Worm (Caenorhabditis elegans) whole organism, L2 larva: ENCODE data around the gene ttr-32.
A peak's percentile ranks its signal among the peaks of the same experiment; 100 is the strongest.

Source experiments
- C34F6.9 ChIP-seq: fragments of 150-350 bp; optimal IDR thresholded peaks from 2 replicates; lab custom pipeline; 2014; ENCODE audit warnings: missing biosample characterization, missing genetic modification characterization
- F13H6.1 ChIP-seq: sonication (generic microtip); optimal IDR thresholded peaks from 2 replicates; lab custom pipeline; 2016; ENCODE audit warnings: missing genetic modification characterization, missing compliant biosample characterization
- R02D3.7 ChIP-seq: fragments of 150-350 bp; optimal IDR thresholded peaks from 2 replicates; lab custom pipeline; 2014; ENCODE audit warnings: missing biosample characterization, missing genetic modification characterization
- Y55F3AM.14 ChIP-seq: fragments of 200-800 bp; sonication (Bioruptor generic); optimal IDR thresholded peaks from 2 replicates; lab custom pipeline; 2018; ENCODE audit warnings: mild to moderate bottlenecking, missing genetic modification characterization, missing compliant biosample characterization
- alr-1 ChIP-seq: fragments of 150-350 bp; optimal IDR thresholded peaks from 2 replicates; lab custom pipeline; 2014; ENCODE audit warnings: missing biosample characterization, missing genetic modification characterization
- ama-1 ChIP-seq: fragments of 150-350 bp; optimal IDR thresholded peaks from 2 replicates; lab custom pipeline; 2018; ENCODE audit warnings: inconsistent platforms
- blmp-1 ChIP-seq: sonication (generic microtip); optimal IDR thresholded peaks from 2 replicates; lab custom pipeline; 2017; ENCODE audit warnings: missing genetic modification characterization, mild to moderate bottlenecking, missing compliant biosample characterization, antibody characterized with exemption, moderate library complexity; ENCODE audit not compliant: insufficient read depth
- ceh-82 ChIP-seq: fragments of 150-350 bp; optimal IDR thresholded peaks from 2 replicates; lab custom pipeline; 2014; ENCODE audit warnings: missing biosample characterization, missing genetic modification characterization
- crh-2 ChIP-seq: sonication (generic microtip); optimal IDR thresholded peaks from 2 replicates; lab custom pipeline; 2017; ENCODE audit warnings: missing biosample characterization, missing genetic modification characterization
- dmd-4 ChIP-seq: sonication (generic microtip); optimal IDR thresholded peaks from 2 replicates; lab custom pipeline; 2017; ENCODE audit warnings: missing biosample characterization, missing genetic modification characterization
- egl-27 ChIP-seq: sonication (generic microtip); optimal IDR thresholded peaks from 3 replicates; lab custom pipeline; 2017; ENCODE audit warnings: missing biosample characterization, missing genetic modification reagents, missing genetic modification characterization
- elt-3 ChIP-seq: sonication (generic microtip); optimal IDR thresholded peaks from 2 replicates; lab custom pipeline; 2017; ENCODE audit warnings: missing biosample characterization, missing genetic modification characterization
- fos-1 ChIP-seq: fragments of 150-350 bp; optimal IDR thresholded peaks from 2 replicates; lab custom pipeline; 2014; ENCODE audit warnings: missing biosample characterization, missing genetic modification characterization
- mab-5 ChIP-seq: fragments of 150-350 bp; optimal IDR thresholded peaks from 2 replicates; lab custom pipeline; 2014; ENCODE audit warnings: missing biosample characterization, missing genetic modification characterization
- nhr-129 ChIP-seq: fragments of 150-350 bp; optimal IDR thresholded peaks from 2 replicates; lab custom pipeline; 2014; ENCODE audit warnings: missing biosample characterization, missing genetic modification characterization
- nhr-21 ChIP-seq: fragments of 150-350 bp; optimal IDR thresholded peaks from 2 replicates; lab custom pipeline; 2014; ENCODE audit warnings: missing biosample characterization, missing genetic modification characterization
- nhr-23 ChIP-seq: fragments of 150-350 bp; optimal IDR thresholded peaks from 2 replicates; lab custom pipeline; 2014; ENCODE audit warnings: missing biosample characterization, missing genetic modification reagents, missing genetic modification characterization
- nhr-237 ChIP-seq: fragments of 150-350 bp; optimal IDR thresholded peaks from 2 replicates; lab custom pipeline; 2014; ENCODE audit warnings: missing biosample characterization, missing genetic modification characterization
- nhr-6 ChIP-seq: fragments of 150-350 bp; optimal IDR thresholded peaks from 2 replicates; lab custom pipeline; 2014; ENCODE audit warnings: missing biosample characterization, missing genetic modification characterization
- nhr-77 ChIP-seq: fragments of 150-350 bp; optimal IDR thresholded peaks from 2 replicates; lab custom pipeline; 2014; ENCODE audit warnings: missing biosample characterization, missing genetic modification characterization
- sem-4 ChIP-seq: fragments of 150-350 bp; optimal IDR thresholded peaks from 2 replicates; lab custom pipeline; 2014; ENCODE audit warnings: missing biosample characterization, missing genetic modification reagents, missing genetic modification characterization
- skn-1 ChIP-seq: sonication (generic microtip); optimal IDR thresholded peaks from 2 replicates; lab custom pipeline; 2017; ENCODE audit warnings: missing biosample characterization, missing genetic modification characterization
- sma-3 ChIP-seq: sonication (generic microtip); optimal IDR thresholded peaks from 2 replicates; lab custom pipeline; 2016; ENCODE audit warnings: missing genetic modification reagents, missing genetic modification characterization, missing compliant biosample characterization
- snpc-4 ChIP-seq: fragments of 150-350 bp; optimal IDR thresholded peaks from 2 replicates; lab custom pipeline; 2014; ENCODE audit warnings: missing biosample characterization, missing genetic modification characterization
- unc-55 ChIP-seq: fragments of 150-350 bp; sonication (generic microtip); optimal IDR thresholded peaks from 3 replicates; lab custom pipeline; 2014; ENCODE audit warnings: missing biosample characterization, missing genetic modification reagents, missing genetic modification characterization
- ztf-1 ChIP-seq: fragments of 200-800 bp; sonication (Bioruptor generic); conservative IDR thresholded peaks from 2 replicates; pipeline ENCODE4 v1.3.6; 2022; ENCODE audit warnings: missing genetic modification characterization, missing compliant biosample characterization
- ztf-11 ChIP-seq: sonication (generic microtip); optimal IDR thresholded peaks from 2 replicates; lab custom pipeline; 2017; ENCODE audit warnings: missing biosample characterization, missing genetic modification characterization
- ztf-4 ChIP-seq: fragments of 150-350 bp; optimal IDR thresholded peaks from 2 replicates; lab custom pipeline; 2014; ENCODE audit warnings: missing biosample characterization, missing genetic modification characterization

Gene ttr-32

ce11 chrIII:7609168-7609567 lies 43.0 kb downstream of the ttr-32 start, which contains the start of gene nsph-4.3:
Gene nsph-4.3 (minus strand): TSS chrIII:7609268.
- TF ChIP-seq fos-1 (tag; lab: Kevin White, UChicago) (no peak), F13H6.1 (tag; lab: Kevin White, UChicago) (no peak), nhr-21 (tag; lab: Kevin White, UChicago) (no peak), crh-2 (tag; lab: Kevin White, UChicago) (no peak), nhr-77 (tag; lab: Kevin White, UChicago) (no peak), skn-1 (no peak), alr-1 (tag; lab: Kevin White, UChicago) (no peak), nhr-6 (no peak), mab-5 (no peak), unc-55 (GFP tag; lab: Kevin White, UChicago) (no peak), elt-3 (tag; lab: Kevin White, UChicago) (no peak), ztf-11 (no peak), egl-27 (tag; lab: Kevin White, UChicago) (no peak), nhr-23 (tag; lab: Kevin White, UChicago) (no peak), nhr-129 (no peak), dmd-4 (tag; lab: Kevin White, UChicago) (no peak), R02D3.7 (tag; lab: Kevin White, UChicago) (no peak)

- TF ChIP-seq sem-4 (no peak), mab-5 (no peak), sma-3 (no peak), nhr-77 (tag; lab: Kevin White, UChicago) (no peak), ama-1 (no peak), snpc-4 (tag; lab: Kevin White, UChicago) (no peak), F13H6.1 (tag; lab: Kevin White, UChicago) (no peak), nhr-237 (tag; lab: Kevin White, UChicago) (no peak), ztf-1 (GFP tag; lab: Robert Waterston, UW) (no peak)
Measured at ce11 chrIII:7614530-7614929, 48.3 kb downstream of the ttr-32 start, which contains the start of gene T04A6.2. Gene T04A6.2 (plus strand): TSS chrIII:7614830.

- TF ChIP-seq nhr-129, result peak; percentile 34
- TF ChIP-seq ceh-82 (tag; lab: Kevin White, UChicago), result no peak
- peak; percentile 6 for TF ChIP-seq C34F6.9 (tag; lab: Kevin White, UChicago)
- TF ChIP-seq Y55F3AM.14, result no peak
- TF ChIP-seq blmp-1 (tag; lab: Kevin White, UChicago), result no peak
- TF ChIP-seq nhr-77 (tag; lab: Kevin White, UChicago), result no peak
- no peak for TF ChIP-seq ztf-4
- TF ChIP-seq unc-55 (GFP tag; lab: Kevin White, UChicago), result peak; percentile 61
Measured at ce11 chrIII:7616228-7616627, 50.0 kb downstream of the ttr-32 start, which contains the start of gene T04A6.1. Gene T04A6.1 (plus strand): TSS chrIII:7616528.
